Worm (Caenorhabditis elegans) whole organism, dauer: ENCODE measurements around the gene C54D10.9.

Source experiments
- unc-62 ChIP-seq: sonication (generic microtip); optimal IDR thresholded peaks from 2 replicates; lab custom pipeline; 2017; ENCODE audit warnings: missing biosample characterization, missing genetic modification reagents, missing genetic modification characterization

C54D10.9 gene

DNA sequence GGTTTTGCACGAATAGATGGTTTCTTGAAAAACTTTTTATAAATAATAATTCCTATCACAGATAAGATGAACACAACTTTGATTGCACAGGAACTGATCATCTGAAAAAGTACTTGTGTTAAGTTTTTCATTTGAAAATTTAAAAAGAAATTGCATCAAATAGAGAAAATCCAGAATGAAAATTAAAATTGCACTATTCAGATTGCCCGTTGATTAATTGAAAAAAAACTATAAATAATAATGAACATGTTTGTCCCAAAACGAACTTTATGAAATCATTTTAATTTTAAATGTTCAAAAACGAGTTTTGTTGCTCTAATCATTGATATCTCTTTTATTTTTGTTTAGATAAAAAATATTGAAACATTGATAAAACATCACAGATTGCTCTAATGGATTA, 29.7 kb upstream of the C54D10.9 start, which contains the start of gene cdr-3:
Gene cdr-3, minus strand, starts transcription at position 101 of the 400 bp plus-strand sequence.
- no peak for TF ChIP-seq unc-62 (GFP tag; lab: Kevin White, UChicago)

DNA sequence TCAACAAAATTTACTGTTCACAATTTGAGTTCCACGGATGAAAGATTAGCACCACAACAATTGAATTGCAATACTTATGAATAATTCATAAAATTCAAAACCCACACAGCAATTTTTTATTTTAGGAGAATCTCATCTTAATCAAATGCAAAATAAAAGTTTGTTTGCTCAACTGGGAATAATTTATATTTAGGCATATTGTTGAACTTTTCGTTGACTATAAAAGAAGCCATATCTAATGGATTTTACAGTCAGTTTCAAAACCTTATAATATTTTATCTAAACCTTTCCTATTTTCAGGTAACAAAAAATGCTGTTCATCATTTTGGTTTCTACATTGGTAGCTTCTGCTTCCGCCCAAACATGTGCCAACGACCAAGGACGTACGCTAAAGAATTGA, 28.7 kb upstream of the C54D10.9 start, which contains the start of gene C54D10.3:
Gene C54D10.3, plus strand, starts transcription at position 301 of the 400 bp plus-strand sequence.
- TF ChIP-seq unc-62 (GFP tag; lab: Kevin White, UChicago) = no peak

DNA sequence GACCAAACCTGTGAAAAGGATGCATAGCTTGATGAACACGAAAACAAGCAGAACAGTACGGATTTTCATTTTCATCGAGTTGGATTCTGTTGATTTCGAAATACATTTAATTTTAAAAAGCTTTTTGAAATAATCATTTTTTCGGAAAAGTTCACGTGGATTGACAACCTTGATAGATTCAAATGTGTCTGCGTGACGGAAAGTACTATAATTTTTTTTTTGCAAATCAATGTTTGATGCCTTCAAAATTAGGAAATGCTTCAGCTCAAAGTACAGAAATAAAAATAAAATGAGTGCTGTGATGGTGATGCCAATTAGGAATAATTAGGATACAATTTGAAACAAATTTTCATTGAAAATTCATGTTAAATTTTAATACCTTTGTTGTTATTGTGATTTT, 26.1 kb upstream of the C54D10.9 start, which contains the start of gene C54D10.4:
Gene C54D10.4, minus strand, starts transcription at position 101 of the 400 bp plus-strand sequence.
- TF ChIP-seq unc-62 (GFP tag; lab: Kevin White, UChicago) = no peak

DNA sequence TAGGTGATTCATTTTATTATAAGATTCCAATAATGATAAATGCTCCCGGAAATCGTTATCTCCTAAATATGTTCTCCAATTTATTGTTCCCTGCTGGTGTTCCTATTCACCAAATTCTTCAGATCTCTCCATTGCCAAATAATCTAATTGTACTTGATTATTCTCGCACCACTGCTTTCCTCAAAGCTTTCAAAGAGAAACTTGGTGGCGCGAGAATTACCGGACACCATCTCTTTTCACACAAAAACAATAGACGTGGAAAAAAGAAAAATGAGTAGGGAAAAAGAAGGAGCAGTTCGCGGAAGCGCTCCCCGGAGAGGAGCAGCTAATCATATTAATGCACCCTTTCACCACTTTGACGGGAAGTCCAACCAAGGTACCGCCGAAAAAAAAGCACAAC, 25.6 kb upstream of the C54D10.9 start:
- no peak for TF ChIP-seq unc-62 (GFP tag; lab: Kevin White, UChicago)

DNA sequence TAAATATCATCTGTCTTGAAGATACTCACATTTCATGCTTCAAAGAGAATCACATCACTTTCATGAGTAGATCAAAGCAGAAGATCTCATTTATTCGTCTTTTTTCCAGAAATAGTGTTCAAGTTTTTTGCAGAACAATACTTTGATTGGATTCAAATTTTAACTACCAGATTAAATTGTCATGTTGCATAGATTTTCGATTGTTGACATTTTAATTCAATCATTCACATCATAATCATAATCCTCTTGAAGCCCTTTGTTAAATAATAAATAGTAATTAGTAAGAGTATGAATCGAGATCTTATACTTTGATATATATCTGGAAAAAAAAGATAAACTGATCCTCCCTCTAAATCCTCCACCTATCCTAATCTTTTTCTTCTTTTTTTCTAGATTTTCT, 19.1 kb upstream of the C54D10.9 start:
- TF ChIP-seq unc-62 (GFP tag; lab: Kevin White, UChicago) = no peak

DNA sequence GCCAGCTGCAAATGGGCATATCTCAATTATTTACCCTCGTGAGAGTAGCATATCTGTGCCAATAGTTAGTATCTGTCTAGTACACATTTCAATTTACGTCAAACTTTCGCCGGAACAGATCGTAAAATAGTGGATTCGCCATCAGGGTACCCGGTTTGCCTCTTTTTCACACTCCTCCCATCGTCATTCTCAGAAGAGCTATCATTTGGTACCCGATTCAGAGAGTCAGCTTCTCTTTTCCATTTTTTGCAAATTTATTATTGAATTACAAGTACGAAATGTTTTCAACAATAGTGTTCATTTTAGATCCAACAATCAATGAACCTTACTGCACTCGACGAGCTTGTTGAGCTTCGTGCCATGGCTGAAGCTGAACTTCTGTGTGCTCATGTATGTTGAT, 17.9 kb upstream of the C54D10.9 start, which contains the start of gene C54D10.5:
Gene C54D10.5, plus strand, starts transcription at position 301 of the 400 bp plus-strand sequence.
- TF ChIP-seq unc-62 (GFP tag; lab: Kevin White, UChicago) = no peak

DNA sequence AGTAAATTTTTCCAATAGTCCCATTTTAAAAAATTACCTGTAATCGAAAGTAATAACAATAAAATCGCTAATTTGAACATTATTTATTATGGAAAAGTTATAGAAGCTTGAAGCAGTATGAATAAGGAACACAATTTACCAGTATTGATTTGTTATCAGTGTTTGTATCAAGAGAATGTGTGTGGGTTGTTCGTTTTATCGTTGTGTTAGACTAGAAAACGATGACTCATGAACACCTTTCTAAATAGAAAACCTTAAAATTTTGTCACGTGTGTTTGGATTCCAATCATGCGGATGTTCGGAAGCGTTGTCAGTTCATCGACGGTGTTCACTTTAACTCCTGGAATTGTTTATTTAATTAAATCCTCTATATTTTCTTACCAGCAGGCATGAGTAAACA, 14.8 kb upstream of the C54D10.9 start, which contains the start of gene C54D10.13:
Gene C54D10.13, minus strand, starts transcription at position 179 of the 400 bp plus-strand sequence.
- TF ChIP-seq unc-62 (GFP tag; lab: Kevin White, UChicago) = no peak

DNA sequence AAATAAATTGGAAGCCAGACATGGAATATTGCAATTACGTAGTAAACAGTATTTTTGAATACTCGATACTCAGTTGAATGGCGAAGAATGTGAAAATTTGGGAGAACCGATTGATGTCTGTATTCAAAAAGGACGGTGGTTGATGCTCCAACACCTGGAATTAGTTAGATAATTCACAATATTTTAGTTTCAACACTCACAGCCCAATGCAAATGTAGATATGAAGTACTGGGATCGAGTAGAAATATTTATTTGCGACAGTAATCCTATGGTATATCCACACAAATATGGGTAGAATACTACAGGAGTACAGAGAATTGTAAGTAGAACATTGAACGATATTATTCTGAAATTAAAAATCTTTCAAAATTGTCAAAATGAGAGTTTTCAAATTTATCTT, 13.8 kb upstream of the C54D10.9 start:
- TF ChIP-seq unc-62 (GFP tag; lab: Kevin White, UChicago) = no peak

DNA sequence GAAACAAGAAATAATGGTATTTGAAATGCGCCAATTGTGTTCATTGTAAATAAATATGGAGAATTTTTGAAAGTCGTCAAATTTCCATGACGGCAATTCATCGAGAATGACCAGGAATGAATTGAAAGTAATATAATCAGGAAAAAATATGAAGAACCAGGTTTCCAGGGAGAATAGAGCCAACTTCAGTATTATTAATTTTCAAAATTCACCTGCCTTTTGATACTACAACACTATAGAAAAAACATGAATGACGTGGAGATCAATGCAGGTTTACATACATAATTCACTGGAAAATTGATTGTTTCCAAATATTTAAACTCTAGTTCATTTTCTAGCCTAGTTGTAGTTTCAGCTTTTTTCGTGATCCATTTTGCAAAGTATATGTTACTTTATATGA, 13.2 kb upstream of the C54D10.9 start, which contains the start of gene srh-25:
Gene srh-25, minus strand, starts transcription at position 101 of the 400 bp plus-strand sequence.
- TF ChIP-seq unc-62 (GFP tag; lab: Kevin White, UChicago) = no peak

DNA sequence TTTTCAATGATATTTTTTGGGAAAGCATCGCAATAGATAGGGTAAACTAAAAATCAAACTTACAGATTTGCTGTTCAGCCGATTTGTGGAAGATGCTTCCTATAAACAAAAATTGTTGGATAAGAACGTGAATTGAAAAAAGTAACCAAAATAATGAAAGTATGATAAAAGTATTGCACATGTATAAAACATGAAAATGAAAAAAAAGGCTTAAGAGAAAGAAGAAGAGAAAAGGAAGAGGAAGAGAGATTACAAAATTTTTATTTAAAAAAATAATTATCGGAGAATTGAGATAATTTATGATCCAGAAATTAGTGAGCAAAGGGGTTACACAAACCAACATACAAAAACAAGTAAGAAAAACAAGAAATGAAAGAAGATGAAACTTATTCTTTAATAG, 5.5 kb upstream of the C54D10.9 start, which contains the start of gene pals-37:
Gene pals-37, minus strand, starts transcription at position 101 of the 400 bp plus-strand sequence.
- TF ChIP-seq unc-62 (GFP tag; lab: Kevin White, UChicago) = no peak

DNA sequence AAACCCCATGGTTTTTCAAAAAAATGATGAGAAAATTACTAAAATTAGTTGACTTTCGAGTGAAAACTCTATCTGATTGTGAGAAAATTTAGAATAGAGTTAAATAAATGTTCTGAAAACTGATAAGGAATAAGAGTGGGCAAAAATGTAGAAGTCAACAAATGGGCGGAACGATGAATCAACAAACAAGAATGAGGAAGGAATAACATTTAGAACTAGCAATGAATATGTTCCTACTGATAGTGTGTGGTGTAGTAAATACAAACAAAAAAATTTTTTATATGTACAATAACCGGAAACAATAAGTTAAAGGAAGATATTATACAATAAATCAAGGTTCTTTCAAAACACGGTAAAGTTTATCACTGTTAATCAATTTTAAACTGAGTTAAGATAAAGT, 3.2 kb upstream of the C54D10.9 start, which contains the start of gene pals-39:
Gene pals-39, minus strand, starts transcription at position 101 of the 400 bp plus-strand sequence.
- no peak for TF ChIP-seq unc-62 (GFP tag; lab: Kevin White, UChicago)

DNA sequence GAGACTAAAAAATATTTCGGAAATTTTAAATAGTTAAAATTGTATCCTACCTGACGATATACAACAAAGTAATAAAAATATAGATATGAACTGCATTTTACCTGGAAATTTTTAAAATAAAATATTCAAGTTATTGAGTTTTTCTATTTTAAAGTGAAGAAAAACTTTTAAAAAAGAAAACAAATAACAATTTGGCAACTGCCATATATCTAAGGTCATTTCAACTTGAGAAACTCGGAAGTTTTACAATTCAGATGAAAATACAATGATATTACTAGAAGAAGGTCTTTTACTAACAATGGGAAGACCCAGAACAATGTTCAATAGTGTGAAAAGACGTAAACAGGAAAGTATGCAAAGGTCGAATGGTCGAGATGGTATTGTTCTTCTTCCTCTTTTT, 2.9 kb downstream of the C54D10.9 start, which contains the start of gene C54D10.10:
Gene C54D10.10, minus strand, starts transcription at position 101 of the 400 bp plus-strand sequence.
- TF ChIP-seq unc-62 (GFP tag; lab: Kevin White, UChicago) = no peak

DNA sequence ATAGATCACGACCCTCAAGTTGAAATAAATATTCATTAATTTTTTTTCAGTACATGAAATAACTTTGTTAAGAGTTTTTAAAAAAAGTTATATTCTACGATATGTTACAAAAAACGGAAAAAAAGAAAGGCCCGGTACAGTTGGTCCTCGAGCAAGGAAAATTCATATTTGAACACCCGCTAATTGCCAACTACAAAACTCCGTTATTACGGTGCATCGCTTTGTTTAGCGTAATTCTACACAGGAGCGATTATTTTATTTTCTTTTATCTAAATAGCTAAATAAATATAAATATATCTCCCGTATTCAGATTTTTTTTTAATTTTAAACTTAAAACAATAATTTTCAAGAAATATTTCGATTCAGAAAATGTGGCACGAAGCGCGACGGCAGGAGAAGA, 3.5 kb downstream of the C54D10.9 start, which contains the start of gene F28C1.1:
Gene F28C1.1, plus strand, starts transcription at position 365 of the 400 bp plus-strand sequence.
- no peak for TF ChIP-seq unc-62 (GFP tag; lab: Kevin White, UChicago)

DNA sequence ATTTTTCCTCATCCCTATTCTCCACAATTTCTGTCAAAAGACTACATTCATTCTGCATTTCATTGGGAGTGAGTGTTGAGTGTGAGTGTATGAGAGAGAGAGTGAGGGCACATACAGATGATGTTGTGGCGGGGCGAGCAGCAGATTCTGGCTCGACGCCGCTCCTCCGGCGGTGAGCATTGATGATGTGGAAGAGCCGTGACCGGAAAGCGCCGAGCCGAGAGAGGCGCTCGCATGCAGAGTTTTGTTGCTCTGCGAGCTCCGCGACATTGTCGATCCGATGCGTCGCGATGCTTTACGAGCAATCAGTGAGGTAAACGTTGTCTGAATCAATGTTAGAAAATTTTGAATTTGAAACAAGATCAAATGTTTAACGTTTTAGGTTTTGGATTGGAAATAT, 8.7 kb downstream of the C54D10.9 start:
- TF ChIP-seq unc-62 (GFP tag; lab: Kevin White, UChicago) = no peak

DNA sequence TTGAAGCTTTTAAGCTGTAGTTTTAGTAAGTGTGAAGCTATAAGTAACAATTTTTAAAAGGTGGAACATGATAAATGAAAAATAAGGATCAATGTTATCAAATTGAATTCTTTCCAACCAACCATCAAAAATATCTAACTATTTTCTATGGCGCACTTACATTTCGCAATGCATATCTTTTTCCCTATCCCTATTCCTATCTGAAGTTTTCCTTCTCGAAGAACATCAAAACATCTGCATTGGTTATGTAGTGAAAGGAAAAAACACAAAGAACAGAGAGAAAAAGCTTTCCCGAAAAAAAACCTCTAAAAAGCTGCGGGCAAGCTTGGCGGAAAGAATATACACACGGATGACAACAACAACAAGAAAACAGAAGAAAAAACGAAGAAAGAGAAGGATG, 13.6 kb downstream of the C54D10.9 start:
- TF ChIP-seq unc-62 (GFP tag; lab: Kevin White, UChicago) = no peak

DNA sequence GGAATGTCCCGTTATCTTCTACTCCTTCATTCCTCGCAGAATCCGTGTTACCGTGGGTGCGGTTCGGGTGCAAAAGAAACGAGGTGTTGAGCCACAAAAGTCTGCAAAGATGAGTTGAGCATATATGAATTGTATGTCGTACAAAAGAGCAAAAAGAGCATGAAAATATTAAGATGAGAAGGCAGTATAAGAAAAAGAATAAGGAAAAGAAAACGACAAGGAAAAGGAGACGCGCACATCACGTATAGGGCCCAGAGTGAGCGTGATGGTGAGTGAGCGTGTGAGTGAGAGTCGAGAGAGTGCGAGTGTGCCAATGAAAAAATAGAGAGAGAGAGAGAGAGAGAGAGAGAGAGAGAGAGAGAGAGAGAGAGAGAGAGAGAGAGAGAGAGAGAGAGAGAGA, 16.0 kb downstream of the C54D10.9 start, which contains the start of gene egl-10:
Gene egl-10, minus strand, starts transcription at position 101 of the 400 bp plus-strand sequence.
- no peak for TF ChIP-seq unc-62 (GFP tag; lab: Kevin White, UChicago)

DNA sequence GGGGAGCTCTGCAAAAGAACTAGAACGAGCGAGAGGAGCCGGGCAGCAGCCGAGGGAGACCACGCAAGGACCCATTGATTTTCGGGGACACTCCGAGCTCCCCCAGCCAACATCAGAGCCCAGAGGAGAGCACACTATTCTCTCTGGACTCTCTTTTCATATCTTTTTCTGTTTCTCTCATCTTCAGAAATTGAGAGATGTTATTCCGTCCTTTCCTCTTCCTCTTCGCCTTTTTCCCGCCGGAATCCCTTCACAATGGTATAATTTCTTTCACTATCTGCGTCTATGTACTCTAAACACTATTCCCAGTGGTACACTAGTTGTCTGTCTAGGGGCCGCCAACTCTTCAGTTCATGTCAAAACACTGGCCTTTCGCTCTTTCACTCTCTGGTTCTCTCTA, 18.4 kb downstream of the C54D10.9 start:
- no peak for TF ChIP-seq unc-62 (GFP tag; lab: Kevin White, UChicago)
